Fruit fly (Drosophila melanogaster): Measurements from ENCODE around the gene CG18549.

The CG18549 gene

DNA sequence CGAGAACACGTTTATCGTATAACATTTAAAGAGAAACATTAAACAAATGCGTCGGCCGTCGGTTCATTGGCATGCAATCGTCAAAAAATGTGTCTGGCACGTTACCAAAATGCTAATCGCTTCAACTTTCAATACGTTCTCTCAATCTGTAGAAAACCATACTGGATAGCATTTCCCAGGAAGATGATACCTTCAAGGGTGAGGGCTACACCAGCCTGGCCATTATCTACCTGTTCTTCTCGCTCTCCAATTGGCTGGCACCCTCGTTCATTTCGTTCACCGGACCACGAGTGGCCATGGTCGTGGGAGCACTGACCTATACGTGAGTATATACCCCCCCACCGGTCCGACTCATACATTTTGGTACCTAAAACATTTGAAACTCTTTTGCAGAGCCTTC lies 5.4 kb downstream of the CG18549 start (continued):
- TF ChIP-seq Oli (tag; optimal IDR thresholded peaks at IDR 0.05) (no peak), Opbp (GFP tag; IDR thresholded peaks at IDR 0.05; ENCODE audit: partially characterized antibody) (no peak), CTCF (GFP tag; optimal IDR thresholded peaks at IDR 0.05) (no peak), cwo (GFP tag; optimal IDR thresholded peaks at IDR 0.05) (no peak), CG2199 (GFP tag; IDR thresholded peaks at IDR 0.05) (0 out of 3 replicates have a peak, but pooled peaks have one; percentile 16), CG10366 (GFP tag; IDR thresholded peaks at IDR 0.05) (no peak), CHES-1-like (GFP tag; optimal IDR thresholded peaks at IDR 0.05) (no peak), chinmo (GFP tag; IDR thresholded peaks at IDR 0.05; ENCODE audit: partially characterized antibody) (0 out of 4 replicates have a peak, but pooled peaks have one; percentile 65), sim (GFP tag; IDR thresholded peaks at IDR 0.05) (no peak), Nf-YC (tag; optimal IDR thresholded peaks at IDR 0.05) (peak; percentile 7), CG31365 (tag; optimal IDR thresholded peaks at IDR 0.05) (no peak), H15 (GFP tag; IDR thresholded peaks at IDR 0.05) (no peak), CG15479 (GFP tag; optimal IDR thresholded peaks at IDR 0.05) (no peak), Dbx (GFP tag; IDR thresholded peaks at IDR 0.05) (no peak), Spps (tag; optimal IDR thresholded peaks at IDR 0.05) (no peak), Hand (GFP tag; optimal IDR thresholded peaks at IDR 0.05) (no peak), crol (GFP tag; IDR thresholded peaks at IDR 0.05) (no peak), CG15514 (GFP tag; optimal IDR thresholded peaks at IDR 0.05) (no peak), CG6175 (GFP tag; IDR thresholded peaks at IDR 0.05) (no peak), fd3F (GFP tag; optimal IDR thresholded peaks at IDR 0.05) (no peak), vvl (GFP tag; IDR thresholded peaks at IDR 0.05) (0 out of 2 replicates have a peak, but pooled peaks have one; percentile 19), Awh (GFP tag; IDR thresholded peaks at IDR 0.05) (no peak), gsb-n (tag; optimal IDR thresholded peaks at IDR 0.05) (no peak), CG7786 (GFP tag; optimal IDR thresholded peaks at IDR 0.05) (no peak), CG12219 (GFP tag; optimal IDR thresholded peaks at IDR 0.05) (no peak)

DNA sequence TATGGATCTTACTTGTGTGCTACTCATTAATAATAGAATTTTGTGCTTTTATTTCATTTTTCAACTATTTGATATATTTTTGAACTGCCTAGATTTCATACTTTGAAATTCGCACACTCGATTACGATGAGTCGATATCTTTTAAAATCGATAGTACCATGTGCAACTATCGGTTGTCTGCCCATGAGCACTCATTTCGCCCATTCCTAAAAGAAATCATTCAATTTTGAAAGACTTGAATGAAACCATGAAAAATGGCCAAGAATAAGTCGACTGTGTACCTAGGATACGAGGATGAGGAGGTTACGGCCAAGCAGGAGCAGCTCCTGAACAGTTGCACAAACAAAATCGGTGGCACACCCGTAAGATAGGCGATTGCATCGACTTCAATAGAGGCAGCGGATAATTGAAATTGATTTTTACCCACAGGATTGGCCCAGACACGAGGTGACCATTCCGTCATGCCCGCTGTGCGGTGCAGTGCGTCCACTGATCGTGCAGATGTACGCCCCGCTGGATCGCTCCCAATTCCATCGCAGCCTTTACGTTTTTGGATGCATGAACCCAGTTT lies 7.4 kb downstream of the CG18549 start, which contains the start of gene trus:
Gene trus, plus strand, starts transcription at position 204 of the 571 bp plus-strand sequence.
- TF ChIP-seq stc (GFP tag; IDR thresholded peaks at IDR 0.05) (no peak), nerfin-2 (GFP tag; IDR thresholded peaks at IDR 0.05; ENCODE audit: partially characterized antibody) (peak; percentile 69), Hsf (GFP tag; optimal IDR thresholded peaks at IDR 0.05) (no peak), dm (GFP tag; optimal IDR thresholded peaks at IDR 0.05) (peak; percentile 11), Ets65A (GFP tag) (no peak), CG31388 (GFP tag; optimal IDR thresholded peaks at IDR 0.05) (no peak), sim (GFP tag; IDR thresholded peaks at IDR 0.05) (no peak), cg (GFP tag; optimal IDR thresholded peaks at IDR 0.05) (no peak), CG5245 (GFP tag; optimal IDR thresholded peaks at IDR 0.05) (no peak), pan (optimal IDR thresholded peaks at IDR 0.05) (no peak), pan (GFP tag; optimal IDR thresholded peaks at IDR 0.05 in 1 of 2, IDR thresholded peaks at IDR 0.05 in 1 of 2) (no peak), CoRest (tag; optimal IDR thresholded peaks at IDR 0.05) (no peak), zfh1 (GFP tag; IDR thresholded peaks at IDR 0.05) (no peak), CG7987 (GFP tag; optimal IDR thresholded peaks at IDR 0.05) (no peak), CG15601 (tag; optimal IDR thresholded peaks at IDR 0.05) (peak; percentile 89), Hmr (GFP tag; optimal IDR thresholded peaks at IDR 0.05) (no peak), Sry-β (GFP tag; optimal IDR thresholded peaks at IDR 0.05) (no peak), CG1647 (GFP tag; optimal IDR thresholded peaks at IDR 0.05) (no peak), br (optimal IDR thresholded peaks at IDR 0.05) (no peak), CTCF (GFP tag; optimal IDR thresholded peaks at IDR 0.05) (no peak), CG18476 (GFP tag; optimal IDR thresholded peaks at IDR 0.05) (no peak), Trl (optimal IDR thresholded peaks at IDR 0.05) (no peak), Trl (GFP tag; optimal IDR thresholded peaks at IDR 0.05) (no peak), pb (GFP tag; optimal IDR thresholded peaks at IDR 0.05) (no peak), ato (GFP tag; IDR thresholded peaks at IDR 0.05; ENCODE audit: partially characterized antibody) (peak; percentile 89), sima (GFP tag; optimal IDR thresholded peaks at IDR 0.05) (no peak), tap (tag; optimal IDR thresholded peaks at IDR 0.05) (no peak), CG11093 (GFP tag; IDR thresholded peaks at IDR 0.05) (no peak), hth (optimal IDR thresholded peaks at IDR 0.05) (no peak), NFAT (GFP tag; IDR thresholded peaks at IDR 0.05) (no peak)

Measured in whole organism, embryonic.